Fruit fly (Drosophila melanogaster) whole organism, prepupa: ENCODE results near the gene CG32161.

Source experiments
- CG10631 ChIP-seq: fragments of 200-800 bp; sonication (Bioruptor generic); optimal IDR thresholded peaks from 2 replicates; lab custom pipeline; 2016; ENCODE audit warnings: missing biosample characterization, missing genetic modification characterization
- CG11762 ChIP-seq: fragments of 200-800 bp; sonication (Bioruptor generic); optimal IDR thresholded peaks from 3 replicates; lab custom pipeline; 2016; ENCODE audit warnings: missing biosample characterization, missing genetic modification characterization; ENCODE audit not compliant: insufficient read depth
- CG1621 ChIP-seq: fragments of 200-800 bp; sonication (Bioruptor generic); optimal IDR thresholded peaks from 3 replicates; lab custom pipeline; 2018; ENCODE audit warnings: missing biosample characterization, mild to moderate bottlenecking, missing genetic modification characterization
- CG34406 ChIP-seq: fragments of 200-800 bp; sonication (Bioruptor generic); optimal IDR thresholded peaks from 3 replicates; lab custom pipeline; 2016; ENCODE audit warnings: missing biosample characterization, missing genetic modification characterization
- CG8119 ChIP-seq: fragments of 200-800 bp; sonication (Bioruptor generic); IDR thresholded peaks from 3 replicates; pipeline ENCODE4 v1.3.6; 2022; ENCODE audit warnings: missing biosample characterization, missing genetic modification characterization
- Eip93F ChIP-seq: fragments of 200-800 bp; sonication (Bioruptor generic); optimal IDR thresholded peaks from 2 replicates; lab custom pipeline; 2016; ENCODE audit warnings: missing biosample characterization, mild to moderate bottlenecking, missing genetic modification characterization
- Sox102F ChIP-seq: fragments of 200-800 bp; sonication (Bioruptor generic); optimal IDR thresholded peaks from 2 replicates; lab custom pipeline; 2016; ENCODE audit warnings: missing biosample characterization, mild to moderate bottlenecking, missing genetic modification characterization
- dsx ChIP-seq: fragments of 200-800 bp; optimal IDR thresholded peaks from 3 replicates; lab custom pipeline; 2019; ENCODE audit warnings: missing biosample characterization, mild to moderate bottlenecking, missing genetic modification characterization, moderate library complexity; ENCODE audit not compliant: poor library complexity, severe bottlenecking
- esn ChIP-seq: fragments of 200-800 bp; sonication (Bioruptor generic); optimal IDR thresholded peaks from 2 replicates; lab custom pipeline; 2016; ENCODE audit warnings: missing biosample characterization, mild to moderate bottlenecking, missing genetic modification characterization, moderate library complexity
- salr ChIP-seq, 2 experiments: fragments of 200-800 bp; sonication (Bioruptor generic); optimal IDR thresholded peaks; 3 replicates each; lab custom pipeline; 2016 to 2018; ENCODE audit warnings: missing biosample characterization in 2 of 2, missing genetic modification characterization in 2 of 2, mild to moderate bottlenecking in 1 of 2
- ss ChIP-seq, 2 experiments: fragments of 200-800 bp; sonication (Bioruptor generic); optimal IDR thresholded peaks; 2 replicates in 1 of 2; 3 replicates in 1 of 2; lab custom pipeline; 2017 to 2018; ENCODE audit warnings: mild to moderate bottlenecking in 2 of 2, missing biosample characterization in 2 of 2, missing genetic modification characterization in 2 of 2, moderate library complexity in 1 of 2

DNA sequence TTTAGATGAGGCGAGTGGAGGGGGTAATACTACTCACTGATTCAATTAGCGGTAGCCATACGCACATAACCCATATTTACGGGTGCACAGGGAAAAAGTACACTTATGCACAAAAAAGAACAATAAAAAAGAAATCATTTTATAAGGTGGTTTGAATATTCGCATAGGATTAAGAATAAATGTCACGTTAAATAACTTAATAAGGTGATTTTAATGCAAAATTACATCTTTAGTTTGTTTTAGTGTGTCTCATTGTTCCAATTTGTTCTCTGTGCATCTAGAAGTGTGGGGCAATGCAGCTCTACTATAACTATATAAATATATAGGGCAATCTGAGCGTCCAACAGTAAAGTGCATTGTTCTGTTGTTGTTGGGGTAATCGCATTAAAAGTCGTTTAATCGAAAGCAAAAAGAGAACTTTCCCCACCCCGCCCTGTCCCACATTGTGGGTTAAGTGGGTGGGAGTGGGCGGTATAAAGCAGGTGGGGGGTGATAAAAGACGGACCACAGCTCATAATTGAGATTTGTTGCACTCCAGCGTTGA, 46.8 kb downstream of the CG32161 start:
- peak; percentile 81 for TF ChIP-seq CG8119 (GFP tag; lab: Robert Waterston, UW)
- peak; percentile 27 for TF ChIP-seq CG34406 (GFP tag; lab: Kevin White, UChicago)
- TF ChIP-seq Sox102F (GFP tag; lab: Kevin White, UChicago) = no peak
- no peak for TF ChIP-seq ss (GFP tag; optimal IDR thresholded peaks at IDR 0.05; lab: Kevin White, UChicago)
- peak; percentile 6 for TF ChIP-seq dsx
- TF ChIP-seq Eip93F (GFP tag; lab: Kevin White, UChicago) = no peak
- TF ChIP-seq CG11762 (GFP tag; lab: Kevin White, UChicago) = no peak
- TF ChIP-seq esn (GFP tag; lab: Kevin White, UChicago) = no peak
- TF ChIP-seq CG10631 (GFP tag; lab: Kevin White, UChicago) = peak; percentile 42
- TF ChIP-seq CG1621 (tag; lab: Kevin White, UChicago) = peak; percentile 6
- peak in 1 of 2 experiments; percentile 7 for TF ChIP-seq salr (GFP tag; optimal IDR thresholded peaks at IDR 0.05; lab: Kevin White, UChicago)
